Fruit fly (Drosophila melanogaster) whole organism, embryonic: ENCODE measurements around the gene se.

Experiments used
- B-H1 ChIP-seq: fragments of 200-800 bp; sonication (Bioruptor generic); IDR thresholded peaks from 3 replicates; pipeline ENCODE4 v1.3.6; 2022; ENCODE audit warnings: missing biosample characterization, missing genetic modification characterization
- BtbVII ChIP-seq: fragments of 200-800 bp; sonication (Bioruptor generic); optimal IDR thresholded peaks from 3 replicates; lab custom pipeline; 2017; ENCODE audit warnings: missing biosample characterization, mild to moderate bottlenecking, missing genetic modification characterization
- CG1024 ChIP-seq: fragments of 200-800 bp; sonication (Bioruptor generic); IDR thresholded peaks from 2 replicates; pipeline ENCODE4 v1.3.6; 2022; ENCODE audit warnings: missing biosample characterization, missing genetic modification characterization
- CG10565 ChIP-seq: fragments of 200-800 bp; sonication (Bioruptor generic); optimal IDR thresholded peaks from 3 replicates; lab custom pipeline; 2016; ENCODE audit warnings: missing biosample characterization, mild to moderate bottlenecking, missing genetic modification characterization
- CG13287 ChIP-seq: fragments of 200-800 bp; sonication (Bioruptor generic); IDR thresholded peaks from 2 replicates; pipeline ENCODE4 v1.3.6; 2022; ENCODE audit warnings: missing biosample characterization, missing genetic modification characterization; ENCODE audit not compliant: partially characterized antibody
- CG17186 ChIP-seq: fragments of 200-800 bp; sonication (Bioruptor generic); optimal IDR thresholded peaks from 3 replicates; lab custom pipeline; 2017; ENCODE audit warnings: missing biosample characterization, missing genetic modification reagents, missing genetic modification characterization
- CG17829 ChIP-seq: fragments of 200-800 bp; optimal IDR thresholded peaks from 2 replicates; lab custom pipeline; 2019; ENCODE audit warnings: missing biosample characterization, mild to moderate bottlenecking, missing genetic modification characterization, moderate library complexity
- CG18599 ChIP-seq: fragments of 200-800 bp; sonication (Bioruptor generic); optimal IDR thresholded peaks from 3 replicates; lab custom pipeline; 2017; ENCODE audit warnings: missing biosample characterization, missing genetic modification characterization, mild to moderate bottlenecking, moderate library complexity, missing genetic modification reagents
- CG2678 ChIP-seq: fragments of 200-800 bp; sonication (Bioruptor generic); optimal IDR thresholded peaks from 3 replicates; lab custom pipeline; 2019; ENCODE audit warnings: missing biosample characterization, mild to moderate bottlenecking, missing genetic modification characterization, moderate library complexity
- CG4360 ChIP-seq: fragments of 200-800 bp; sonication (Bioruptor generic); IDR thresholded peaks from 2 replicates; pipeline ENCODE4 v1.3.6; 2022; ENCODE audit warnings: missing biosample characterization, missing genetic modification characterization
- CG4617 ChIP-seq: fragments of 200-800 bp; sonication (Bioruptor generic); optimal IDR thresholded peaks from 3 replicates; lab custom pipeline; 2016; ENCODE audit warnings: missing biosample characterization, missing genetic modification characterization, borderline replicate concordance
- CG5953 ChIP-seq: fragments of 200-800 bp; sonication (Bioruptor generic); IDR thresholded peaks from 2 replicates; pipeline ENCODE4 v1.3.6; 2022; ENCODE audit warnings: missing biosample characterization, missing genetic modification characterization
- CG7271 ChIP-seq: fragments of 200-800 bp; sonication (Bioruptor generic); optimal IDR thresholded peaks from 2 replicates; lab custom pipeline; 2018; ENCODE audit warnings: missing biosample characterization, mild to moderate bottlenecking, missing genetic modification characterization, moderate library complexity
- CG8359 ChIP-seq: fragments of 200-800 bp; sonication (Bioruptor generic); optimal IDR thresholded peaks from 2 replicates; lab custom pipeline; 2017; ENCODE audit warnings: missing biosample characterization, mild to moderate bottlenecking, missing genetic modification characterization, borderline replicate concordance
- CHES-1-like ChIP-seq: fragments of 200-800 bp; sonication (Bioruptor generic); optimal IDR thresholded peaks from 2 replicates; lab custom pipeline; 2016; ENCODE audit warnings: missing biosample characterization, missing genetic modification characterization
- D ChIP-seq, 2 experiments: fragments of 200-800 bp in 1 of 2; fragments of >200 bp in 1 of 2; sonication (Bioruptor generic) in 1 of 2; optimal IDR thresholded peaks; 2 replicates in 1 of 2; 3 replicates in 1 of 2; lab custom pipeline; 2017; ENCODE audit warnings: mild to moderate bottlenecking in 1 of 2, missing biosample characterization in 1 of 2, missing genetic modification characterization in 1 of 2, missing genetic modification reagents in 1 of 2
- D19A ChIP-seq: fragments of 200-800 bp; optimal IDR thresholded peaks from 3 replicates; lab custom pipeline; 2019; ENCODE audit warnings: missing biosample characterization, mild to moderate bottlenecking, missing genetic modification characterization, moderate library complexity
- D19B ChIP-seq: fragments of 200-800 bp; sonication (Bioruptor generic); optimal IDR thresholded peaks from 2 replicates; lab custom pipeline; 2017; ENCODE audit warnings: missing biosample characterization, mild to moderate bottlenecking, missing genetic modification characterization
- Eip74EF ChIP-seq, 2 experiments: fragments of 200-800 bp in 1 of 2; fragments of >200 bp in 1 of 2; sonication (Bioruptor generic) in 1 of 2; optimal IDR thresholded peaks; 2 replicates each; lab custom pipeline; 2017 to 2019; ENCODE audit warnings: missing biosample characterization in 2 of 2, missing genetic modification characterization in 2 of 2, mild to moderate bottlenecking in 1 of 2, moderate library complexity in 1 of 2
- Fer1 ChIP-seq: fragments of 200-800 bp; sonication (Bioruptor generic); optimal IDR thresholded peaks from 2 replicates; lab custom pipeline; 2017; ENCODE audit warnings: missing biosample characterization, mild to moderate bottlenecking, missing genetic modification characterization
- GATAe ChIP-seq: fragments of 200-800 bp; sonication (Bioruptor generic); conservative IDR thresholded peaks from 2 replicates; pipeline ENCODE4 v1.3.6; 2022; ENCODE audit warnings: missing biosample characterization, missing genetic modification characterization
- HLH3B ChIP-seq: fragments of 200-800 bp; sonication (Bioruptor generic); IDR thresholded peaks from 2 replicates; pipeline ENCODE4 v1.3.6; 2022; ENCODE audit warnings: missing biosample characterization, missing genetic modification characterization
- MBD-R2 ChIP-seq: fragments of 200-800 bp; sonication (Bioruptor generic); IDR thresholded peaks from 2 replicates; pipeline ENCODE4 v1.3.6; 2022; ENCODE audit warnings: missing biosample characterization, missing genetic modification characterization
- Med ChIP-seq: fragments of 200-800 bp; sonication (Bioruptor generic); peaks from one replicate; lab custom pipeline; 2016; ENCODE audit warnings: missing biosample characterization, missing genetic modification characterization, mild to moderate bottlenecking, inconsistent platforms, moderate library complexity
- Trl ChIP-seq, 3 experiments: fragments of >200 bp in 2 of 3; fragments of 200-800 bp in 1 of 3; sonication (Bioruptor generic) in 1 of 3; optimal IDR thresholded peaks; 2 replicates in 1 of 3; 3 replicates in 2 of 3; lab custom pipeline; 2016 to 2017; ENCODE audit warnings: missing biosample characterization in 1 of 3, missing genetic modification characterization in 1 of 3
- Xrp1 ChIP-seq: fragments of 200-800 bp; sonication (Bioruptor generic); IDR thresholded peaks from 2 replicates; pipeline ENCODE4 v1.3.6; 2022; ENCODE audit warnings: missing biosample characterization, missing genetic modification characterization
- ash1 ChIP-seq: fragments of 200-800 bp; sonication (Bioruptor generic); optimal IDR thresholded peaks from 2 replicates; lab custom pipeline; 2018; ENCODE audit warnings: missing biosample characterization, mild to moderate bottlenecking, missing genetic modification characterization
- btn ChIP-seq: fragments of 200-800 bp; sonication (Bioruptor generic); optimal IDR thresholded peaks from 2 replicates; lab custom pipeline; 2016; ENCODE audit warnings: missing biosample characterization, missing genetic modification characterization
- chinmo ChIP-seq: fragments of 200-800 bp; sonication (Bioruptor generic); IDR thresholded peaks from 4 replicates; pipeline ENCODE4 v1.3.6; 2022; ENCODE audit warnings: missing biosample characterization, missing genetic modification characterization; ENCODE audit not compliant: partially characterized antibody
- corto ChIP-seq: fragments of 200-800 bp; sonication (Bioruptor generic); optimal IDR thresholded peaks from 2 replicates; lab custom pipeline; 2016; ENCODE audit warnings: missing biosample characterization, mild to moderate bottlenecking, missing genetic modification characterization, moderate library complexity
- cwo ChIP-seq: fragments of 200-800 bp; sonication (Bioruptor generic); optimal IDR thresholded peaks from 3 replicates; lab custom pipeline; 2017; ENCODE audit warnings: missing biosample characterization, missing genetic modification characterization, mild to moderate bottlenecking, moderate library complexity, missing genetic modification reagents
- en ChIP-seq: fragments of 200-800 bp; sonication (Bioruptor generic); optimal IDR thresholded peaks from 2 replicates; lab custom pipeline; 2016; ENCODE audit warnings: missing biosample characterization, missing genetic modification characterization
- ewg ChIP-seq: fragments of 200-800 bp; sonication (Bioruptor generic); optimal IDR thresholded peaks from 3 replicates; lab custom pipeline; 2017; ENCODE audit warnings: mild to moderate bottlenecking, missing biosample characterization, missing genetic modification reagents, missing genetic modification characterization
- fd102C ChIP-seq: fragments of 200-800 bp; sonication (Bioruptor generic); optimal IDR thresholded peaks from 2 replicates; lab custom pipeline; 2018; ENCODE audit warnings: missing biosample characterization, mild to moderate bottlenecking, missing genetic modification characterization, moderate library complexity
- lbe ChIP-seq: fragments of 200-800 bp; sonication (Bioruptor generic); optimal IDR thresholded peaks from 2 replicates; lab custom pipeline; 2016; ENCODE audit warnings: missing biosample characterization, mild to moderate bottlenecking, missing genetic modification characterization
- nom ChIP-seq: fragments of 200-800 bp; sonication (Bioruptor generic); optimal IDR thresholded peaks from 2 replicates; lab custom pipeline; 2017; ENCODE audit warnings: missing biosample characterization, missing genetic modification characterization, mild to moderate bottlenecking, moderate library complexity, missing genetic modification reagents
- onecut ChIP-seq: fragments of 200-800 bp; sonication (Bioruptor generic); IDR thresholded peaks from 2 replicates; pipeline ENCODE4 v1.3.6; 2022; ENCODE audit warnings: missing biosample characterization, missing genetic modification characterization
- p53 ChIP-seq: fragments of 200-800 bp; sonication (Bioruptor generic); optimal IDR thresholded peaks from 2 replicates; lab custom pipeline; 2016; ENCODE audit warnings: missing biosample characterization, missing genetic modification characterization
- peb ChIP-seq: fragments of 200-800 bp; sonication (Bioruptor generic); IDR thresholded peaks from 2 replicates; pipeline ENCODE4 v1.3.6; 2022; ENCODE audit warnings: missing biosample characterization, missing genetic modification characterization
- ro ChIP-seq: fragments of 200-800 bp; sonication (Bioruptor generic); IDR thresholded peaks from 2 replicates; pipeline ENCODE4 v1.3.6; 2022; ENCODE audit warnings: missing biosample characterization, missing genetic modification characterization
- run ChIP-seq: fragments of 200-800 bp; sonication (Bioruptor generic); optimal IDR thresholded peaks from 3 replicates; lab custom pipeline; 2018; ENCODE audit warnings: missing biosample characterization, mild to moderate bottlenecking, missing genetic modification characterization
- sens ChIP-seq: fragments of 200-800 bp; sonication (Bioruptor generic); peaks from one replicate; lab custom pipeline; 2016; ENCODE audit warnings: missing biosample characterization, missing genetic modification characterization
- sim ChIP-seq: fragments of 200-800 bp; sonication (Bioruptor generic); IDR thresholded peaks from 2 replicates; pipeline ENCODE4 v1.3.6; 2022; ENCODE audit warnings: missing biosample characterization, missing genetic modification characterization
- sob ChIP-seq: fragments of 200-800 bp; sonication (Bioruptor generic); IDR thresholded peaks from 2 replicates; pipeline ENCODE4 v1.3.6; 2022; ENCODE audit warnings: missing biosample characterization, missing genetic modification characterization
- trh ChIP-seq: fragments of 200-800 bp; sonication (Bioruptor generic); optimal IDR thresholded peaks from 2 replicates; lab custom pipeline; 2016; ENCODE audit warnings: missing biosample characterization, missing genetic modification characterization
- wdn ChIP-seq: fragments of 200-800 bp; sonication (Bioruptor generic); IDR thresholded peaks from 2 replicates; pipeline ENCODE4 v1.3.6; 2022; ENCODE audit warnings: missing biosample characterization, missing genetic modification characterization
- zen2 ChIP-seq: fragments of 200-800 bp; sonication (Bioruptor generic); IDR thresholded peaks from 3 replicates; pipeline ENCODE4 v1.3.6; 2022; ENCODE audit warnings: missing biosample characterization, missing genetic modification characterization; ENCODE audit not compliant: partially characterized antibody
- zfh1 ChIP-seq: fragments of 200-800 bp; sonication (Bioruptor generic); IDR thresholded peaks from 3 replicates; pipeline ENCODE4 v1.3.6; 2022; ENCODE audit warnings: missing biosample characterization, missing genetic modification characterization

Gene se

DNA sequence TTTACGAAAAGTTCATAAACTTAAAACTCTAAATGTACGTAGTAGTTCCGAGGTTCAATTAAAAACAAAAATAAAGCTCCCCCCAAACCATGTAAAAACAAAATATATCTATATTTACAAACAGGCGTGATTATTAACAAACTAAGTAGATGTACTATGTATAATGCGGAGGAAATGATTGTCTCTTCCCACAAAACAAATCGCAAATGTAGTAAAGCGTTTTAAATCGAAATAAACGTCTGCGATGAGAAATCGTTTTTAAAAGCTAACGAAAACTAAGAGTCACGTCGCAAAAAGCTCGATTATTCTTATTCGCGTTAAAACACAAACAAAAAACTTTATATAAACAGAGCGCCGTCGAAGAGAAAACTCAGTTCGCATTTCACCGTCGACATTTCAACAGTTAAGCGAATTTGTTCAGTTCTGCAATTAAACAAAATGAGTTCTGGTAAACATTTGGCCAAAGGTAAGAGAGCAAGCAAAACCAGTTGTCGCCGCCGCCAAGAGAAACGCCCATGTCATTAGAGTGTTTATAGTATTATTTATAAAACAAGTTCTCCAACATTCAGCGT is 1.8 kb upstream of the se start, which contains the start of gene GstO3 (continued):
- TF ChIP-seq nom (peak; percentile 81), CG13287 (GFP tag; lab: Robert Waterston, UW) (peak; percentile 58), Med (peak; percentile 51), zen2 (GFP tag; lab: Robert Waterston, UW) (no peak), cwo (no peak), D (optimal IDR thresholded peaks at IDR 0.05; lab: Kevin White, UChicago) (no peak), D (GFP tag; optimal IDR thresholded peaks at IDR 0.05; lab: Kevin White, UChicago) (no peak), Fer1 (GFP tag; lab: Kevin White, UChicago) (peak; percentile 43), peb (GFP tag; lab: Robert Waterston, UW) (no peak), lbe (GFP tag; lab: Kevin White, UChicago) (peak; percentile 67)

DNA sequence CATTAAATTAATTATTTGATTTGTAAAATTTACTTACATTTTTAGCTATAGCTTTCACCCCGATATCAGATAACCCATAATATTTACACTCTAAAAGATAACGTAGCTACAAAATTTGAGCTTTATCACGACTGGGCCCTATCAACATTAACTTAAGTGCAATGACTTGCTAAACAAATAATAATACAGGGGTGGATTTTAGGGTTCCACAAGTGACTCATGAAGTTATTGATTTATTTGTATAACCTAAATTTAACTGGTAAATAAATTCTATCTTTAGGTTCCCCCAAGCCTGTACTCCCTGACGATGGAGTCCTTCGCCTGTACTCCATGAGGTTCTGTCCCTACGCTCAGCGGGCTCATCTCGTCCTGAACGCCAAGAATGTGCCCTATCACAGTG is 1.1 kb upstream of the se start:
- TF ChIP-seq btn (GFP tag; lab: Kevin White, UChicago) = no peak
- no peak for TF ChIP-seq CG1024
- TF ChIP-seq CG4617 = no peak
- no peak for TF ChIP-seq nom
- no peak for TF ChIP-seq fd102C (GFP tag; lab: Kevin White, UChicago)
- TF ChIP-seq ewg (GFP tag; lab: Kevin White, UChicago) = no peak
- 0 out of 2 replicates have a peak, but pooled peaks have one; percentile 31 for TF ChIP-seq sim (GFP tag; lab: Robert Waterston, UW)
- no peak for TF ChIP-seq wdn
- TF ChIP-seq D19A (tag; lab: Kevin White, UChicago) = no peak
- TF ChIP-seq Xrp1 (GFP tag; lab: Robert Waterston, UW) = no peak
- TF ChIP-seq CG10565 (GFP tag; lab: Kevin White, UChicago) = no peak
- no peak for TF ChIP-seq ash1
- no peak for TF ChIP-seq trh (GFP tag; lab: Kevin White, UChicago)
- TF ChIP-seq B-H1 (GFP tag; lab: Robert Waterston, UW) = no peak
- TF ChIP-seq Eip74EF (GFP tag; optimal IDR thresholded peaks at IDR 0.05; lab: Kevin White, UChicago) = no peak
- peak; percentile 32; the same call in 1 of the 2 replicates for TF ChIP-seq CG5953 (GFP tag; lab: Robert Waterston, UW)
- no peak for TF ChIP-seq p53 (GFP tag; lab: Kevin White, UChicago)
- TF ChIP-seq ro = no peak
- no peak for TF ChIP-seq HLH3B
- TF ChIP-seq GATAe (GFP tag; lab: Robert Waterston, UW) = peak; percentile 49; the same call in 1 of the 2 replicates
- TF ChIP-seq CG18599 (GFP tag; lab: Kevin White, UChicago) = peak; percentile 29
- TF ChIP-seq CG17829 (tag; lab: Kevin White, UChicago) = no peak
- TF ChIP-seq Trl (optimal IDR thresholded peaks at IDR 0.05; lab: Kevin White, UChicago) = no peak
- no peak for TF ChIP-seq Trl (GFP tag; optimal IDR thresholded peaks at IDR 0.05; lab: Kevin White, UChicago)
- no peak for TF ChIP-seq en
- peak; percentile 60 for TF ChIP-seq sens
- no peak for TF ChIP-seq MBD-R2 (GFP tag; lab: Robert Waterston, UW)
- TF ChIP-seq D19B = no peak
- TF ChIP-seq CG4360 (GFP tag; lab: Robert Waterston, UW) = no peak
- no peak for TF ChIP-seq BtbVII (GFP tag; lab: Kevin White, UChicago)
- no peak for TF ChIP-seq CG8359 (GFP tag; lab: Kevin White, UChicago)
- TF ChIP-seq CG2678 (tag; lab: Kevin White, UChicago) = peak; percentile 21
- no peak for TF ChIP-seq zfh1
- TF ChIP-seq onecut (GFP tag; lab: Robert Waterston, UW) = peak; percentile 62; the same call in 1 of the 2 replicates
- no peak for TF ChIP-seq sob (GFP tag; lab: Robert Waterston, UW)
- no peak for TF ChIP-seq run
- no peak for TF ChIP-seq CHES-1-like (GFP tag; lab: Kevin White, UChicago)
- no peak for TF ChIP-seq chinmo (GFP tag; lab: Robert Waterston, UW)
- TF ChIP-seq CG17186 (GFP tag; lab: Kevin White, UChicago) = no peak
- TF ChIP-seq corto (GFP tag; lab: Kevin White, UChicago) = no peak
- no peak for TF ChIP-seq CG7271 (tag; lab: Kevin White, UChicago)
